Worm (Caenorhabditis elegans) whole organism, L1 larva: ENCODE results near the gene T24H10.4.

Experiments used
- aly-2 ChIP-seq: fragments of 150-350 bp; optimal IDR thresholded peaks from 2 replicates; lab custom pipeline; 2014; ENCODE audit warnings: missing biosample characterization, missing genetic modification characterization
- ceh-82 ChIP-seq, 3 experiments: fragments of 150-350 bp in 1 of 3; sonication (generic microtip) in 2 of 3; optimal IDR thresholded peaks; 2 replicates each; lab custom pipeline; 2014 to 2017; ENCODE audit warnings: missing biosample characterization in 3 of 3, missing genetic modification characterization in 3 of 3
- ces-1 ChIP-seq: fragments of 150-350 bp; optimal IDR thresholded peaks from 2 replicates; lab custom pipeline; 2014; ENCODE audit warnings: missing biosample characterization, missing genetic modification reagents, missing genetic modification characterization
- elt-3 ChIP-seq, 6 experiments: fragments of 150-350 bp in 1 of 6; sonication (generic microtip); optimal IDR thresholded peaks; 2 replicates each; lab custom pipeline; 2017 to 2018; ENCODE audit warnings: missing biosample characterization in 6 of 6, missing genetic modification characterization in 6 of 6, inconsistent platforms in 1 of 6
- fkh-10 ChIP-seq: sonication (generic microtip); optimal IDR thresholded peaks from 2 replicates; lab custom pipeline; 2017; ENCODE audit warnings: missing biosample characterization, missing genetic modification reagents, missing genetic modification characterization
- lin-35 ChIP-seq, 2 experiments: fragments of 150-350 bp; optimal IDR thresholded peaks; 2 replicates each; lab custom pipeline; 2014; ENCODE audit warnings: missing biosample characterization in 2 of 2, missing genetic modification characterization in 2 of 2, missing genetic modification reagents in 2 of 2
- lin-39 ChIP-seq: fragments of 150-350 bp; optimal IDR thresholded peaks from 2 replicates; lab custom pipeline; 2014; ENCODE audit warnings: missing biosample characterization, missing genetic modification reagents, missing genetic modification characterization
- lsy-2 ChIP-seq, 2 experiments: fragments of 150-350 bp; optimal IDR thresholded peaks; 2 replicates each; lab custom pipeline; 2014; ENCODE audit warnings: missing biosample characterization in 2 of 2, missing genetic modification characterization in 2 of 2
- nhr-77 ChIP-seq: fragments of 150-350 bp; optimal IDR thresholded peaks from 2 replicates; lab custom pipeline; 2014; ENCODE audit warnings: missing biosample characterization, missing genetic modification characterization
- pqm-1 ChIP-seq: sonication (generic microtip); optimal IDR thresholded peaks from 3 replicates; lab custom pipeline; 2017; ENCODE audit warnings: missing biosample characterization, missing genetic modification characterization
- snpc-4 ChIP-seq: fragments of 150-350 bp; optimal IDR thresholded peaks from 2 replicates; lab custom pipeline; 2014; ENCODE audit warnings: missing biosample characterization, missing genetic modification characterization
- sox-4 ChIP-seq: sonication (generic microtip); optimal IDR thresholded peaks from 2 replicates; lab custom pipeline; 2016; ENCODE audit warnings: missing genetic modification characterization, missing compliant biosample characterization

ce11 chrII:9100798-9101197, 8.5 kb upstream of the T24H10.4 start, which contains the start of gene T24H10.5:
- TF ChIP-seq elt-3 (tag; optimal IDR thresholded peaks at IDR 0.05; lab: Kevin White, UChicago) (no peak), aly-2 (no peak), ceh-82 (tag; optimal IDR thresholded peaks at IDR 0.05; lab: Kevin White, UChicago) (no peak), sox-4 (no peak), nhr-77 (tag; lab: Kevin White, UChicago) (no peak), lin-35 (GFP tag; optimal IDR thresholded peaks at IDR 0.05; lab: Kevin White, UChicago) (no peak), fkh-10 (no peak), ces-1 (GFP tag; lab: Kevin White, UChicago) (no peak), lin-39 (no peak), snpc-4 (tag; lab: Kevin White, UChicago) (no peak), pqm-1 (tag; lab: Kevin White, UChicago) (no peak), lsy-2 (tag; optimal IDR thresholded peaks at IDR 0.05; lab: Kevin White, UChicago) (no peak)
